Fruit fly (Drosophila melanogaster) whole organism, prepupa: ENCODE measurements around the gene BthD.

ENCODE experiments used
- CG1621 ChIP-seq: fragments of 200-800 bp; sonication (Bioruptor generic); optimal IDR thresholded peaks from 3 replicates; lab custom pipeline; 2018; ENCODE audit warnings: missing biosample characterization, mild to moderate bottlenecking, missing genetic modification characterization
- CG3032 ChIP-seq: fragments of 200-800 bp; optimal IDR thresholded peaks from 2 replicates; lab custom pipeline; 2019; ENCODE audit warnings: missing biosample characterization, mild to moderate bottlenecking, missing genetic modification characterization, moderate library complexity
- CG32006 ChIP-seq: fragments of 200-800 bp; sonication (Bioruptor generic); optimal IDR thresholded peaks from 3 replicates; lab custom pipeline; 2017; ENCODE audit warnings: missing biosample characterization, mild to moderate bottlenecking, missing genetic modification characterization
- Ets96B ChIP-seq: fragments of 200-800 bp; optimal IDR thresholded peaks from 2 replicates; lab custom pipeline; 2019; ENCODE audit warnings: missing biosample characterization, mild to moderate bottlenecking, missing genetic modification characterization, moderate library complexity
- Gug ChIP-seq: fragments of 200-800 bp; sonication (Bioruptor generic); IDR thresholded peaks from 2 replicates; pipeline ENCODE4 v1.3.6; 2022; ENCODE audit warnings: missing biosample characterization, missing genetic modification characterization
- OdsH ChIP-seq: fragments of 200-800 bp; sonication (Bioruptor generic); optimal IDR thresholded peaks from 3 replicates; lab custom pipeline; 2016; ENCODE audit warnings: missing biosample characterization, missing genetic modification characterization
- Smox ChIP-seq: fragments of 200-800 bp; sonication (Bioruptor generic); optimal IDR thresholded peaks from 3 replicates; lab custom pipeline; 2016; ENCODE audit warnings: missing biosample characterization, missing genetic modification characterization
- acj6 ChIP-seq: fragments of 200-800 bp; sonication (Bioruptor generic); optimal IDR thresholded peaks from 3 replicates; lab custom pipeline; 2016; ENCODE audit warnings: missing biosample characterization, missing genetic modification characterization
- cyc ChIP-seq: fragments of 200-800 bp; sonication (Bioruptor generic); optimal IDR thresholded peaks from 3 replicates; lab custom pipeline; 2016; ENCODE audit warnings: missing biosample characterization, missing genetic modification characterization
- svp ChIP-seq: fragments of 200-800 bp; sonication (Bioruptor generic); peaks from one replicate; lab custom pipeline; 2016; ENCODE audit warnings: missing biosample characterization, missing genetic modification characterization

DNA sequence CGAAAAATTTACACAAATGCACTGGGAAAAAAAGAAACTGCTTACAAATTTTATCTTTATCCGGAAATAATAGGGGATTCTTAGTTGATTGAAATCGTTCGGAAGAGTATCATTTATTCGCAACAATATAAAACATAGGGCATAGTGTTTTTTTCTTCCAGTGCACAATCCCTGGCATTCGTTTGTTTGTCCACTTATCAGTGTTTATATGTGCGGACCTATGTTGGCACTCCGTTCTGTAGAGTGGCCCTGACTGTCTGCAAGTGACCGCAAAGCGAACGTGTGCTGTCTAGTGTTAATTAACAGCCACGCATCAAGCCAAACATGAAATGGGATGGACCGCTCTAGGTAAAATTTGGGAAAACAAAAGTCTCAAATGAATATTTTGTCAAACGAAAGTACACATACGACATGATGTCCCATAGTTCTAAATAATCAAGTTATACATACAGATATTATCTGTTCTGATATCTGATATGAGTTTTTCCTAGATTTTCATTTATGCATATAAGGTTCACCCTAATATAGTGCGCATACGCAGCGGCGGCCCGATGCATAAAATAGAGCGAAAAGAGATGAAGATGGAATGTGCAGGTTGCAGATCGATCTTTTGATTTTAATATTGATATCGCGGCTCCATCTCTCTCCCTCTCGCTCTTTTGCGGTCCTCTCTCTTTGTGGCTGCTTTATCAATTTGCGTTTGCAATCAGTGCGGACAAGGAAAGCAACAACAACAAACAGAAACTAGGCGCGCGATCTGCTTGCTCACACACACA is 29.4 kb downstream of the BthD start:
- peak; percentile 71 for TF ChIP-seq Smox (GFP tag; lab: Kevin White, UChicago)
- TF ChIP-seq Gug (GFP tag; lab: Robert Waterston, UW), result peak; percentile 64
- peak; percentile 19 for TF ChIP-seq CG1621 (tag; lab: Kevin White, UChicago)
- peak; percentile 79 for TF ChIP-seq CG3032 (tag; lab: Kevin White, UChicago)
- TF ChIP-seq Ets96B, result peak; percentile 85
- peak; percentile 93 for TF ChIP-seq CG32006 (GFP tag; lab: Kevin White, UChicago)
- TF ChIP-seq cyc (GFP tag; lab: Kevin White, UChicago), result peak; percentile 74
- TF ChIP-seq acj6 (GFP tag; lab: Kevin White, UChicago), result peak; percentile 85
- peak; percentile 18 for TF ChIP-seq svp
- peak; percentile 86 for TF ChIP-seq OdsH (GFP tag; lab: Kevin White, UChicago)
